Worm (Caenorhabditis elegans) whole organism, L2 larva: ENCODE results near the gene C30H6.12.

ENCODE experiments used
- ceh-82 ChIP-seq: fragments of 150-350 bp; optimal IDR thresholded peaks from 2 replicates; lab custom pipeline; 2014; ENCODE audit warnings: missing biosample characterization, missing genetic modification characterization
- nhr-21 ChIP-seq: fragments of 150-350 bp; optimal IDR thresholded peaks from 2 replicates; lab custom pipeline; 2014; ENCODE audit warnings: missing biosample characterization, missing genetic modification characterization
- snpc-4 ChIP-seq: fragments of 150-350 bp; optimal IDR thresholded peaks from 2 replicates; lab custom pipeline; 2014; ENCODE audit warnings: missing biosample characterization, missing genetic modification characterization
- unc-62 ChIP-seq: fragments of 150-350 bp; optimal IDR thresholded peaks from 2 replicates; lab custom pipeline; 2014; ENCODE audit warnings: missing biosample characterization, missing genetic modification reagents, missing genetic modification characterization
- ztf-4 ChIP-seq: fragments of 150-350 bp; optimal IDR thresholded peaks from 2 replicates; lab custom pipeline; 2014; ENCODE audit warnings: missing biosample characterization, missing genetic modification characterization

DNA sequence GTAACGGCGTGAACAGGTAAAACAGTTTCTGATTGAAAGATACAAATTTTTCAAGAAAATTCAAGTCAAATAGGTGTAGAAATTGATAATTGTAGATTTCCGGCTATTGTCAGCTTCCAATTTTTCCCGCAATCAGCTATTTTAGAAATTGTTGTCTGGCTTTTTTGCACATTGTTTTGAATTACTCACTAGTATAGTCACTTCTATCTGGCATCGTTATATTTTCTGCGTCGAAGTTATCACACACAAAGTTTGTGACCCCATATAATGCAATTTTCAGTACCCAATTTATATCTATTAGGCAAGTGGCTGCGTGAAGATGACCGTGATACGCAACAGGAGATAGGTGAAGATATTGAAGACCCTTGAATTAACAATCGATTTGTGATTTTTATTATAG lies 52.1 kb downstream of the C30H6.12 start:
- no peak for TF ChIP-seq unc-62
- TF ChIP-seq ceh-82: no peak
- no peak for TF ChIP-seq nhr-21 (tag; lab: Kevin White, UChicago)
- no peak for TF ChIP-seq snpc-4
- TF ChIP-seq ztf-4 (tag; lab: Kevin White, UChicago): no peak
